Worm (Caenorhabditis elegans) whole organism, L4 larva: Measurements from ENCODE around the gene clec-76.

Source experiments
- ces-1 ChIP-seq: fragments of 150-350 bp; sonication (generic microtip); optimal IDR thresholded peaks from 4 replicates; lab custom pipeline; 2014; ENCODE audit warnings: missing biosample characterization, missing genetic modification reagents, missing genetic modification characterization
- mxl-2 ChIP-seq: fragments of 200-800 bp; sonication (Bioruptor generic); conservative IDR thresholded peaks from 2 replicates; pipeline ENCODE4 v1.3.6; 2022; ENCODE audit warnings: missing genetic modification reagents, missing genetic modification characterization, missing compliant biosample characterization

DNA sequence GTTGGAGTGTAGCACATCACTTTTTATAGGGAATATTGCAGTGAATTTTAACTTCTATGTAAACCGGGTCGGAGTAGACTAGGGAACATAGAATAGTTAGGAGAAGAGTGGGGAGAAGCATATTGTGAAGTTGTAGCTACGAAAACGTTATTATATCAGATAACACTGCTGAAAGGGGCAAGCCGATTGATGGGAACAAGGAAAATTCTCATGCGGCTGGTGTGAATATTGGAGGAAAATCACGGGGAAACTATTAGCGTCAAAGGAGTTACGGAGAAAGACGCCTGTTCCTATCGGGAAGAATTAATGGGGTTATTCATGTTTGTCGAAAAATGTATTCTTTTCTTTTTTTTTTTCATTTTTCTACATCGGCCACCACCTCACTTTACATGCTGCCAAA, 28.2 kb downstream of the clec-76 start, which contains the start of gene F47C12.6:
- TF ChIP-seq ces-1 (GFP tag; lab: Kevin White, UChicago): no peak
- no peak for TF ChIP-seq mxl-2
